Fruit fly (Drosophila melanogaster) whole organism, embryonic: Measurements from ENCODE around the gene blot.

Experiments used
- Bgb ChIP-seq: fragments of 200-800 bp; sonication (Bioruptor generic); IDR thresholded peaks from 2 replicates; pipeline ENCODE4 v1.3.6; 2022; ENCODE audit warnings: missing biosample characterization, missing genetic modification characterization; ENCODE audit not compliant: partially characterized antibody
- Blimp-1 ChIP-seq: fragments of 200-800 bp; sonication (Bioruptor generic); optimal IDR thresholded peaks from 3 replicates; lab custom pipeline; 2018; ENCODE audit warnings: missing biosample characterization, missing genetic modification characterization, mild to moderate bottlenecking, moderate library complexity, missing genetic modification reagents
- CG10267 ChIP-seq: fragments of 200-800 bp; sonication (Bioruptor generic); optimal IDR thresholded peaks from 2 replicates; lab custom pipeline; 2018; ENCODE audit warnings: missing biosample characterization, mild to moderate bottlenecking, missing genetic modification characterization, moderate library complexity
- CG11085 ChIP-seq: fragments of 200-800 bp; sonication (Bioruptor generic); IDR thresholded peaks from 2 replicates; pipeline ENCODE4 v1.3.6; 2022; ENCODE audit warnings: missing biosample characterization, missing genetic modification characterization
- CG11093 ChIP-seq: fragments of 200-800 bp; sonication (Bioruptor generic); IDR thresholded peaks from 3 replicates; pipeline ENCODE4 v1.3.6; 2022; ENCODE audit warnings: missing biosample characterization, missing genetic modification characterization
- CG12104 ChIP-seq: fragments of 200-800 bp; sonication (Bioruptor generic); optimal IDR thresholded peaks from 3 replicates; lab custom pipeline; 2016; ENCODE audit warnings: missing biosample characterization, missing genetic modification characterization
- CG12236 ChIP-seq: fragments of 200-800 bp; sonication (Bioruptor generic); optimal IDR thresholded peaks from 2 replicates; lab custom pipeline; 2016; ENCODE audit warnings: missing biosample characterization, missing genetic modification characterization
- CG13775 ChIP-seq: fragments of 200-800 bp; sonication (Bioruptor generic); optimal IDR thresholded peaks from 3 replicates; lab custom pipeline; 2017; ENCODE audit warnings: missing biosample characterization, mild to moderate bottlenecking, missing genetic modification characterization
- CG15696 ChIP-seq: fragments of 200-800 bp; sonication (Bioruptor generic); optimal IDR thresholded peaks from 2 replicates; lab custom pipeline; 2019; ENCODE audit warnings: missing biosample characterization, mild to moderate bottlenecking, missing genetic modification characterization, moderate library complexity
- CG1602 ChIP-seq: fragments of 200-800 bp; sonication (Bioruptor generic); optimal IDR thresholded peaks from 3 replicates; lab custom pipeline; 2016; ENCODE audit warnings: missing biosample characterization, missing genetic modification characterization
- CG16779 ChIP-seq: fragments of 200-800 bp; sonication (Bioruptor generic); IDR thresholded peaks from 2 replicates; pipeline ENCODE4 v1.3.6; 2022; ENCODE audit warnings: missing biosample characterization, missing genetic modification characterization
- CG16815 ChIP-seq: fragments of 200-800 bp; sonication (Bioruptor generic); optimal IDR thresholded peaks from 3 replicates; lab custom pipeline; 2017; ENCODE audit warnings: missing biosample characterization, mild to moderate bottlenecking, missing genetic modification characterization
- CG17385 ChIP-seq: fragments of 200-800 bp; sonication (Bioruptor generic); optimal IDR thresholded peaks from 3 replicates; lab custom pipeline; 2018; ENCODE audit warnings: missing biosample characterization, mild to moderate bottlenecking, missing genetic modification characterization
- CG17912 ChIP-seq: fragments of 200-800 bp; sonication (Bioruptor generic); optimal IDR thresholded peaks from 2 replicates; lab custom pipeline; 2018; ENCODE audit warnings: missing biosample characterization, mild to moderate bottlenecking, missing genetic modification characterization
- CG1792 ChIP-seq: fragments of 200-800 bp; sonication (Bioruptor generic); optimal IDR thresholded peaks from 2 replicates; lab custom pipeline; 2016; ENCODE audit warnings: missing biosample characterization, missing genetic modification characterization
- CG18476 ChIP-seq: fragments of 200-800 bp; sonication (Bioruptor generic); optimal IDR thresholded peaks from 2 replicates; lab custom pipeline; 2016; ENCODE audit warnings: missing biosample characterization, mild to moderate bottlenecking, missing genetic modification characterization
- CG2120 ChIP-seq: fragments of 200-800 bp; sonication (Bioruptor generic); optimal IDR thresholded peaks from 3 replicates; lab custom pipeline; 2016; ENCODE audit warnings: missing biosample characterization, missing genetic modification characterization
- CG31224 ChIP-seq: fragments of 200-800 bp; sonication (Bioruptor generic); IDR thresholded peaks from 2 replicates; pipeline ENCODE4 v1.3.6; 2022; ENCODE audit warnings: missing biosample characterization, missing genetic modification characterization
- CG31365 ChIP-seq: fragments of 200-800 bp; sonication (Bioruptor generic); optimal IDR thresholded peaks from 2 replicates; lab custom pipeline; 2018; ENCODE audit warnings: missing biosample characterization, mild to moderate bottlenecking, missing genetic modification characterization
- CG31388 ChIP-seq: fragments of 200-800 bp; sonication (Bioruptor generic); optimal IDR thresholded peaks from 2 replicates; lab custom pipeline; 2016; ENCODE audit warnings: missing biosample characterization, missing genetic modification characterization
- CG43689 ChIP-seq: fragments of 200-800 bp; sonication (Bioruptor generic); IDR thresholded peaks from 2 replicates; pipeline ENCODE4 v1.3.6; 2022; ENCODE audit warnings: missing biosample characterization, missing genetic modification characterization
- CG5245 ChIP-seq: fragments of 200-800 bp; sonication (Bioruptor generic); optimal IDR thresholded peaks from 3 replicates; lab custom pipeline; 2016; ENCODE audit warnings: missing biosample characterization, missing genetic modification characterization
- CG9215 ChIP-seq: fragments of 200-800 bp; sonication (Bioruptor generic); IDR thresholded peaks from 2 replicates; pipeline ENCODE4 v1.3.6; 2022; ENCODE audit warnings: missing biosample characterization, missing genetic modification characterization
- CG9437 ChIP-seq: fragments of 200-800 bp; sonication (Bioruptor generic); optimal IDR thresholded peaks from 2 replicates; lab custom pipeline; 2018; ENCODE audit warnings: missing biosample characterization, mild to moderate bottlenecking, missing genetic modification characterization
- D ChIP-seq, 2 experiments: fragments of 200-800 bp in 1 of 2; fragments of >200 bp in 1 of 2; sonication (Bioruptor generic) in 1 of 2; optimal IDR thresholded peaks; 2 replicates in 1 of 2; 3 replicates in 1 of 2; lab custom pipeline; 2017; ENCODE audit warnings: mild to moderate bottlenecking in 1 of 2, missing biosample characterization in 1 of 2, missing genetic modification characterization in 1 of 2, missing genetic modification reagents in 1 of 2
- Ets65A ChIP-seq: fragments of 200-800 bp; sonication (Bioruptor generic); peaks from one replicate; lab custom pipeline; 2016; ENCODE audit warnings: missing biosample characterization, missing genetic modification characterization
- Mrtf ChIP-seq: fragments of 200-800 bp; sonication (Bioruptor generic); IDR thresholded peaks from 3 replicates; pipeline ENCODE4 v1.3.6; 2022; ENCODE audit warnings: missing biosample characterization, missing genetic modification characterization
- NFAT ChIP-seq: fragments of 200-800 bp; sonication (Bioruptor generic); IDR thresholded peaks from 2 replicates; pipeline ENCODE4 v1.3.6; 2022; ENCODE audit warnings: missing biosample characterization, missing genetic modification characterization
- Pdp1 ChIP-seq, 2 experiments: fragments of 200-800 bp; sonication (Bioruptor generic); optimal IDR thresholded peaks; 3 replicates each; lab custom pipeline; 2016; ENCODE audit warnings: missing biosample characterization in 2 of 2, missing genetic modification characterization in 2 of 2, mild to moderate bottlenecking in 1 of 2, moderate library complexity in 1 of 2
- Rx ChIP-seq: fragments of 200-800 bp; sonication (Bioruptor generic); IDR thresholded peaks from 2 replicates; pipeline ENCODE4 v1.3.6; 2022; ENCODE audit warnings: missing biosample characterization, missing genetic modification characterization
- Sin3A ChIP-seq: fragments of >200 bp; optimal IDR thresholded peaks from 2 replicates; lab custom pipeline; 2018
- Spps ChIP-seq: fragments of 200-800 bp; sonication (Bioruptor generic); optimal IDR thresholded peaks from 2 replicates; lab custom pipeline; 2018; ENCODE audit warnings: missing biosample characterization, mild to moderate bottlenecking, missing genetic modification characterization
- amos ChIP-seq: fragments of 200-800 bp; sonication (Bioruptor generic); IDR thresholded peaks from 2 replicates; pipeline ENCODE4 v1.3.6; 2022; ENCODE audit warnings: missing biosample characterization, missing genetic modification characterization; ENCODE audit not compliant: partially characterized antibody
- ato ChIP-seq: fragments of 200-800 bp; sonication (Bioruptor generic); IDR thresholded peaks from 2 replicates; pipeline ENCODE4 v1.3.6; 2022; ENCODE audit warnings: missing biosample characterization, missing genetic modification characterization; ENCODE audit not compliant: partially characterized antibody
- chn ChIP-seq: fragments of 200-800 bp; sonication (Bioruptor generic); optimal IDR thresholded peaks from 2 replicates; lab custom pipeline; 2016; ENCODE audit warnings: missing biosample characterization, missing genetic modification characterization
- ci ChIP-seq: fragments of 200-800 bp; sonication (Bioruptor generic); IDR thresholded peaks from 3 replicates; pipeline ENCODE4 v1.3.6; 2022; ENCODE audit warnings: missing biosample characterization, missing genetic modification characterization
- dati ChIP-seq: fragments of 200-800 bp; sonication (Bioruptor generic); IDR thresholded peaks from 2 replicates; pipeline ENCODE4 v1.3.6; 2022; ENCODE audit warnings: missing biosample characterization, missing genetic modification characterization
- fd102C ChIP-seq: fragments of 200-800 bp; sonication (Bioruptor generic); optimal IDR thresholded peaks from 2 replicates; lab custom pipeline; 2018; ENCODE audit warnings: missing biosample characterization, mild to moderate bottlenecking, missing genetic modification characterization, moderate library complexity
- fd64A ChIP-seq: fragments of 200-800 bp; sonication (Bioruptor generic); optimal IDR thresholded peaks from 3 replicates; lab custom pipeline; 2018; ENCODE audit warnings: missing biosample characterization, mild to moderate bottlenecking, missing genetic modification characterization
- grau ChIP-seq: fragments of 200-800 bp; optimal IDR thresholded peaks from 3 replicates; lab custom pipeline; 2019; ENCODE audit warnings: missing biosample characterization, mild to moderate bottlenecking, missing genetic modification characterization, moderate library complexity
- gsb-n ChIP-seq: fragments of 200-800 bp; sonication (Bioruptor generic); optimal IDR thresholded peaks from 3 replicates; lab custom pipeline; 2018; ENCODE audit warnings: missing biosample characterization, mild to moderate bottlenecking, missing genetic modification characterization
- h ChIP-seq: fragments of >200 bp; optimal IDR thresholded peaks from 2 replicates; lab custom pipeline; 2017
- jumu ChIP-seq: fragments of 200-800 bp; sonication (Bioruptor generic); optimal IDR thresholded peaks from 3 replicates; lab custom pipeline; 2016; ENCODE audit warnings: missing biosample characterization, missing genetic modification characterization
- kay ChIP-seq: fragments of 200-800 bp; sonication (Bioruptor generic); optimal IDR thresholded peaks from 2 replicates; lab custom pipeline; 2016; ENCODE audit warnings: missing biosample characterization, missing genetic modification characterization
- lbe ChIP-seq: fragments of 200-800 bp; sonication (Bioruptor generic); optimal IDR thresholded peaks from 2 replicates; lab custom pipeline; 2016; ENCODE audit warnings: missing biosample characterization, mild to moderate bottlenecking, missing genetic modification characterization
- maf-S ChIP-seq: fragments of 200-800 bp; sonication (Bioruptor generic); optimal IDR thresholded peaks from 2 replicates; lab custom pipeline; 2016; ENCODE audit warnings: missing biosample characterization, missing genetic modification characterization
- nerfin-2 ChIP-seq: fragments of 200-800 bp; sonication (Bioruptor generic); IDR thresholded peaks from 2 replicates; pipeline ENCODE4 v1.3.6; 2022; ENCODE audit warnings: missing biosample characterization, missing genetic modification characterization; ENCODE audit not compliant: partially characterized antibody
- otp ChIP-seq: fragments of 200-800 bp; sonication (Bioruptor generic); IDR thresholded peaks from 3 replicates; pipeline ENCODE4, ENCODE4 v1.3.6; 2022; ENCODE audit warnings: missing biosample characterization, missing genetic modification characterization
- sim ChIP-seq: fragments of 200-800 bp; sonication (Bioruptor generic); IDR thresholded peaks from 2 replicates; pipeline ENCODE4 v1.3.6; 2022; ENCODE audit warnings: missing biosample characterization, missing genetic modification characterization
- tap ChIP-seq: fragments of 200-800 bp; optimal IDR thresholded peaks from 3 replicates; lab custom pipeline; 2019; ENCODE audit warnings: missing biosample characterization, mild to moderate bottlenecking, missing genetic modification characterization, moderate library complexity
- yki ChIP-seq: fragments of >200 bp; optimal IDR thresholded peaks from 3 replicates; lab custom pipeline; 2018

blot gene

DNA sequence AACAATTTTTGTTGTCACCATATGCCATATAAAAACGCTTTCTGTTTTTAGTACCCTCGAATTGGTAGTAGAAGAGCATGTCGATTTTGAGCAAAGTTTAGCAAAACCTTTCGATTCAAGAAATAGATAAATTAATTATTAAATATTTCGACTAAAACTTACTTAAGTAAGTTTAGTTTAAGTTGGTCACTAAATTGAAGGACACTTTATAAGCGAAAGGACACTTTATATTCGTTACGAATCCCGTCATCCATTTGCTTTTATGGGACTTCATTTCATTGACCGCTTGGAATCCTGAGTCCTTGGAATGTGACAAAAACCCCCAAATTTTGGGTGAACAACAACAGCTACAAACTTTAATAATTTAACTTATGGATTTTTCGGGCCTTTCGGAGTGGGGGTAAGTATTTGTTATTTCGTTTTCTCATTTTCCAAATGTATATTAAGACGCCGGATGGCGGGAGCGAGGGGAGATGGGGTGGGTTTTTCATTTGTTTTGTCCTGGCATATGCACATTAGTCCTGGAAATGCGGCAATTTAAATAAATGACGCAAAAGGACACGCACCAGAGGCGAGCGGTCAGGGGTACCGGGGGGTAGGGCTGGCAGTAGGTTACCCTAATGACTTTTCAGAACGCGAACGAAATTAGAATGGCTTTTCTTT lies 37.7 kb upstream of the blot start (continued):
- peak; percentile 48 for TF ChIP-seq grau (tag; lab: Kevin White, UChicago)
- TF ChIP-seq CG9215 (GFP tag; lab: Robert Waterston, UW), result no peak
- no peak for TF ChIP-seq CG17385
- no peak for TF ChIP-seq CG31365 (tag; lab: Kevin White, UChicago)
- TF ChIP-seq CG16779 (GFP tag; lab: Robert Waterston, UW), result no peak
- no peak for TF ChIP-seq Rx (GFP tag; lab: Robert Waterston, UW)
- no peak for TF ChIP-seq CG12236 (GFP tag; lab: Kevin White, UChicago)
- no peak for TF ChIP-seq h
- peak; percentile 3 for TF ChIP-seq CG16815 (GFP tag; lab: Kevin White, UChicago)
- peak; percentile 10 for TF ChIP-seq tap
- no peak for TF ChIP-seq CG15696 (tag; lab: Kevin White, UChicago)
- TF ChIP-seq CG43689 (GFP tag; lab: Robert Waterston, UW), result no peak
- TF ChIP-seq Mrtf (GFP tag; lab: Robert Waterston, UW), result no peak
- no peak for TF ChIP-seq CG17912 (GFP tag; lab: Kevin White, UChicago)
- TF ChIP-seq gsb-n (tag; lab: Kevin White, UChicago), result no peak
- TF ChIP-seq chn (GFP tag; lab: Kevin White, UChicago), result no peak
- no peak for TF ChIP-seq jumu
- no peak for TF ChIP-seq sim (GFP tag; lab: Robert Waterston, UW)
- no peak for TF ChIP-seq CG31388 (GFP tag; lab: Kevin White, UChicago)
- no peak for TF ChIP-seq NFAT (GFP tag; lab: Robert Waterston, UW)
- TF ChIP-seq lbe, result no peak
- no peak for TF ChIP-seq Sin3A (lab: Kevin White, UChicago)
- TF ChIP-seq amos (GFP tag; lab: Robert Waterston, UW), result no peak
- no peak for TF ChIP-seq Spps
- TF ChIP-seq ci (GFP tag; lab: Robert Waterston, UW), result 0 out of 3 replicates have a peak, but pooled peaks have one; percentile 50
- no peak for TF ChIP-seq Bgb (GFP tag; lab: Robert Waterston, UW)
- no peak for TF ChIP-seq CG9437 (GFP tag; lab: Kevin White, UChicago)
- peak; percentile 42 for TF ChIP-seq CG2120 (GFP tag; lab: Kevin White, UChicago)
- no peak for TF ChIP-seq kay (GFP tag; lab: Kevin White, UChicago)
- TF ChIP-seq Ets65A, result peak; percentile 81
- no peak for TF ChIP-seq CG11085 (GFP tag; lab: Robert Waterston, UW)
- no peak for TF ChIP-seq Pdp1 (GFP tag; optimal IDR thresholded peaks at IDR 0.05; lab: Kevin White, UChicago)
- no peak for TF ChIP-seq CG5245
- TF ChIP-seq CG11093, result no peak
- TF ChIP-seq dati (GFP tag; lab: Robert Waterston, UW), result no peak
- no peak for TF ChIP-seq otp (GFP tag; lab: Robert Waterston, UW)
- no peak for TF ChIP-seq fd102C (GFP tag; lab: Kevin White, UChicago)
- TF ChIP-seq CG1602 (GFP tag; lab: Kevin White, UChicago), result no peak
- peak; percentile 27 for TF ChIP-seq CG10267 (tag; lab: Kevin White, UChicago)
- no peak for TF ChIP-seq fd64A (GFP tag; lab: Kevin White, UChicago)
- no peak for TF ChIP-seq CG12104 (GFP tag; lab: Kevin White, UChicago)
- no peak for TF ChIP-seq nerfin-2 (GFP tag; lab: Robert Waterston, UW)
- TF ChIP-seq CG31224 (GFP tag; lab: Robert Waterston, UW), result no peak
- TF ChIP-seq CG18476, result no peak
- no peak for TF ChIP-seq D (optimal IDR thresholded peaks at IDR 0.05; lab: Kevin White, UChicago)
- peak; percentile 32 for TF ChIP-seq D (GFP tag; optimal IDR thresholded peaks at IDR 0.05; lab: Kevin White, UChicago)
- no peak for TF ChIP-seq ato (GFP tag; lab: Robert Waterston, UW)
- TF ChIP-seq CG13775 (GFP tag; lab: Kevin White, UChicago), result peak; percentile 7
- no peak for TF ChIP-seq yki
- TF ChIP-seq Blimp-1 (GFP tag; lab: Kevin White, UChicago), result peak; percentile 44
- no peak for TF ChIP-seq CG1792 (GFP tag; lab: Kevin White, UChicago)
- TF ChIP-seq maf-S (GFP tag; lab: Kevin White, UChicago), result no peak
